Fruit fly (Drosophila melanogaster): ENCODE data around the gene CG2162.

CG2162 gene

dm6 chr3L:3046325-3047156, 11.5 kb downstream of the CG2162 start, which contains the start of the genes scramb2 and Sk2 (continued):
- peak; percentile 73 for TF ChIP-seq eyg (GFP tag; optimal IDR thresholded peaks at IDR 0.05)
- no peak for TF ChIP-seq pan (optimal IDR thresholded peaks at IDR 0.05)
- TF ChIP-seq pan (GFP tag; optimal IDR thresholded peaks at IDR 0.05 in 1 of 2, IDR thresholded peaks at IDR 0.05 in 1 of 2) = peak in 1 of 2 experiments; percentile 96
- TF ChIP-seq Oaz (GFP tag; IDR thresholded peaks at IDR 0.05) = peak; percentile 91
- TF ChIP-seq Dll (GFP tag; IDR thresholded peaks at IDR 0.05; ENCODE audit: partially characterized antibody) = peak; percentile 47; the same call in 1 of the 4 replicates
- TF ChIP-seq CG15696 (tag; optimal IDR thresholded peaks at IDR 0.05) = peak; percentile 86
- peak; percentile 94 for TF ChIP-seq fd96Cb (tag; optimal IDR thresholded peaks at IDR 0.05)
- peak; percentile 71 for TF ChIP-seq exex (tag; optimal IDR thresholded peaks at IDR 0.05)
- peak; percentile 96 for TF ChIP-seq CG17829 (tag; optimal IDR thresholded peaks at IDR 0.05)
- TF ChIP-seq CG10959 (GFP tag; IDR thresholded peaks at IDR 0.05) = peak; percentile 89
- peak; percentile 97 for TF ChIP-seq CG3281 (GFP tag; optimal IDR thresholded peaks at IDR 0.05)
- peak; percentile 92 for TF ChIP-seq Hand (GFP tag; optimal IDR thresholded peaks at IDR 0.05)
- TF ChIP-seq ato (GFP tag; IDR thresholded peaks at IDR 0.05; ENCODE audit: partially characterized antibody) = no peak
- TF ChIP-seq CG9876 (GFP tag; optimal IDR thresholded peaks at IDR 0.05) = peak; percentile 55
- TF ChIP-seq Six4 (GFP tag; optimal IDR thresholded peaks at IDR 0.05) = peak; percentile 89
- peak; percentile 94 for TF ChIP-seq Fer3 (tag; optimal IDR thresholded peaks at IDR 0.05)
- TF ChIP-seq Stat92E (GFP tag; optimal IDR thresholded peaks at IDR 0.05) = no peak
- TF ChIP-seq CG17912 (GFP tag; optimal IDR thresholded peaks at IDR 0.05) = peak; percentile 85
- TF ChIP-seq CG12071 (GFP tag; optimal IDR thresholded peaks at IDR 0.05) = peak; percentile 95
- peak; percentile 87 for TF ChIP-seq sug (tag; optimal IDR thresholded peaks at IDR 0.05)
- TF ChIP-seq ac (GFP tag; optimal IDR thresholded peaks at IDR 0.05) = peak; percentile 87
- peak; percentile 93 for TF ChIP-seq CG4730 (GFP tag; IDR thresholded peaks at IDR 0.05)
- TF ChIP-seq CG31365 (tag; optimal IDR thresholded peaks at IDR 0.05) = peak; percentile 85
- TF ChIP-seq Hr3 (GFP tag; optimal IDR thresholded peaks at IDR 0.05) = peak; percentile 91
- peak; percentile 68 for TF ChIP-seq da (GFP tag; optimal IDR thresholded peaks at IDR 0.05)
- TF ChIP-seq wek (GFP tag; optimal IDR thresholded peaks at IDR 0.05) = peak; percentile 87
- peak; percentile 92 for TF ChIP-seq org-1 (GFP tag; optimal IDR thresholded peaks at IDR 0.05)
- peak; percentile 93 for TF ChIP-seq CG14441 (GFP tag; IDR thresholded peaks at IDR 0.05)
- peak; percentile 94 for TF ChIP-seq CG1233 (GFP tag; optimal IDR thresholded peaks at IDR 0.05)
- TF ChIP-seq cato (GFP tag; optimal IDR thresholded peaks at IDR 0.05; ENCODE audit: borderline replicate concordance) = peak; percentile 88
- TF ChIP-seq CG42726 (GFP tag; IDR thresholded peaks at IDR 0.05; ENCODE audit: partially characterized antibody) = no peak
- TF ChIP-seq CG4854 (GFP tag; optimal IDR thresholded peaks at IDR 0.05) = peak; percentile 90
- peak; percentile 85 for TF ChIP-seq gcm2 (GFP tag; optimal IDR thresholded peaks at IDR 0.05)
- no peak for TF ChIP-seq abd-A (tag; optimal IDR thresholded peaks at IDR 0.05)
- no peak for TF ChIP-seq fru (optimal IDR thresholded peaks at IDR 0.05)
- peak; percentile 90 for TF ChIP-seq CG11093 (GFP tag; IDR thresholded peaks at IDR 0.05)
- TF ChIP-seq pfk (GFP tag; optimal IDR thresholded peaks at IDR 0.05) = peak; percentile 48
- peak; percentile 80 for TF ChIP-seq CG33557 (GFP tag; optimal IDR thresholded peaks at IDR 0.05)
- TF ChIP-seq vfl (GFP tag; optimal IDR thresholded peaks at IDR 0.05) = peak; percentile 70
- TF ChIP-seq lmd (GFP tag; IDR thresholded peaks at IDR 0.05) = peak; percentile 94
- peak; percentile 42 for TF ChIP-seq CG3163 (GFP tag; optimal IDR thresholded peaks at IDR 0.05)
- TF ChIP-seq CG1832 (GFP tag; optimal IDR thresholded peaks at IDR 0.05) = peak; percentile 7
- no peak for TF ChIP-seq mld (GFP tag; IDR thresholded peaks at IDR 0.05; ENCODE audit: partially characterized antibody)
- peak; percentile 96 for TF ChIP-seq CG7839 (tag; optimal IDR thresholded peaks at IDR 0.05)
- TF ChIP-seq Antp (GFP tag; optimal IDR thresholded peaks at IDR 0.05) = peak; percentile 78
- TF ChIP-seq CG4424 (GFP tag; optimal IDR thresholded peaks at IDR 0.05) = peak; percentile 95
- peak in 1 of 2 experiments; percentile 81 for TF ChIP-seq Hr78 (GFP tag; optimal IDR thresholded peaks at IDR 0.05)
- peak; percentile 83 for TF ChIP-seq croc (GFP tag; conservative IDR thresholded peaks at IDR 0.05)
